Worm (Caenorhabditis elegans): Measurements from ENCODE around the gene C30A5.10.

- TF ChIP-seq unc-62 (GFP tag; optimal IDR thresholded peaks at IDR 0.05 in 1 of 2) (no peak), unc-62 (tag; optimal IDR thresholded peaks at IDR 0.05) (no peak), ceh-82 (tag; optimal IDR thresholded peaks at IDR 0.05) (no peak), F49E8.2 (tag; optimal IDR thresholded peaks at IDR 0.05; ENCODE audit: borderline replicate concordance) (no peak), ceh-28 (tag; optimal IDR thresholded peaks at IDR 0.05) (no peak), Y75B8A.6 (GFP tag; IDR thresholded peaks at IDR 0.05) (no peak), pha-4 (GFP tag; IDR thresholded peaks at IDR 0.05) (no peak), pha-4 (tag; optimal IDR thresholded peaks at IDR 0.05) (no peak), unc-130 (GFP tag; optimal IDR thresholded peaks at IDR 0.05) (no peak), nhr-76 (tag; optimal IDR thresholded peaks at IDR 0.05) (no peak), ZK546.5 (tag; optimal IDR thresholded peaks at IDR 0.05) (no peak), mxl-3 (GFP tag; optimal IDR thresholded peaks at IDR 0.05) (no peak), snpc-4 (tag; optimal IDR thresholded peaks at IDR 0.05) (no peak), zip-2 (tag; optimal IDR thresholded peaks at IDR 0.05) (no peak), nhr-48 (tag; optimal IDR thresholded peaks at IDR 0.05) (no peak), dmd-6 (GFP tag; IDR thresholded peaks at IDR 0.05) (no peak)
Observed at ce11 chrIII:8244052-8244451, 34.4 kb upstream of the C30A5.10 start, which contains the start of the genes pbs-6 and cids-1.

Data from whole organism, L4 larva.